Worm (Caenorhabditis elegans): ENCODE measurements around the gene fmil-1.

ce11 chrIV:3654823-3655222 lies 13.7 kb downstream of the fmil-1 start:
- no peak for TF ChIP-seq ama-1 (optimal IDR thresholded peaks at IDR 0.05)
- TF ChIP-seq tbx-37 (GFP tag; conservative IDR thresholded peaks at IDR 0.05): no peak
- no peak for TF ChIP-seq pes-1 (GFP tag; IDR thresholded peaks at IDR 0.05)
- TF ChIP-seq ceh-13 (GFP tag; optimal IDR thresholded peaks at IDR 0.05): no peak
- TF ChIP-seq scrt-1 (GFP tag; IDR thresholded peaks at IDR 0.05): no peak
- no peak for TF ChIP-seq hmg-4 (GFP tag; optimal IDR thresholded peaks at IDR 0.05)
- TF ChIP-seq flt-1 (GFP tag; IDR thresholded peaks at IDR 0.05): no peak
- TF ChIP-seq hmbx-1 (tag; optimal IDR thresholded peaks at IDR 0.05): no peak
- no peak for TF ChIP-seq B0310.2 (tag; optimal IDR thresholded peaks at IDR 0.05)
- no peak for TF ChIP-seq F13C5.2 (tag; optimal IDR thresholded peaks at IDR 0.05)
- no peak for TF ChIP-seq tbx-11 (GFP tag; IDR thresholded peaks at IDR 0.05)
- no peak for TF ChIP-seq sea-1 (GFP tag; conservative IDR thresholded peaks at IDR 0.05)
- no peak for TF ChIP-seq tra-4 (tag; optimal IDR thresholded peaks at IDR 0.05)

Measured in whole organism, early embryonic.